Worm (Caenorhabditis elegans): ENCODE measurements around the gene T10G3.4.

T10G3.4 gene

ce11 chrV:13523194-13523593, 39.0 kb upstream of the T10G3.4 start, which contains the start of gene R11G10.3:
Gene R11G10.3, plus strand, starts transcription at chrV:13523494.
- no peak for TF ChIP-seq ama-1 (optimal IDR thresholded peaks at IDR 0.05)
- TF ChIP-seq ama-1 (GFP tag; optimal IDR thresholded peaks at IDR 0.05) = no peak
- TF ChIP-seq dpff-1 (tag; optimal IDR thresholded peaks at IDR 0.05) = no peak
- TF ChIP-seq madf-3 (GFP tag; IDR thresholded peaks at IDR 0.05) = no peak
- no peak for TF ChIP-seq Y67H2A.10 (GFP tag; conservative IDR thresholded peaks at IDR 0.05)
- TF ChIP-seq F10E7.11 (tag; optimal IDR thresholded peaks at IDR 0.05) = no peak
- no peak for TF ChIP-seq lag-1 (GFP tag; IDR thresholded peaks at IDR 0.05)
- TF ChIP-seq zfh-2 (GFP tag; conservative IDR thresholded peaks at IDR 0.05) = no peak
- no peak for TF ChIP-seq aptf-2 (GFP tag; conservative IDR thresholded peaks at IDR 0.05)
- TF ChIP-seq attf-3 (GFP tag; conservative IDR thresholded peaks at IDR 0.05) = no peak
- no peak for TF ChIP-seq nhr-80 (tag; optimal IDR thresholded peaks at IDR 0.05)
- no peak for TF ChIP-seq lsl-1 (GFP tag; optimal IDR thresholded peaks at IDR 0.05)
- TF ChIP-seq lir-1 (GFP tag; conservative IDR thresholded peaks at IDR 0.05) = no peak
- no peak for TF ChIP-seq ceh-91 (GFP tag; IDR thresholded peaks at IDR 0.05)
- TF ChIP-seq hmg-1.2 (GFP tag; IDR thresholded peaks at IDR 0.05) = no peak
- no peak for TF ChIP-seq gei-17 (GFP tag; optimal IDR thresholded peaks at IDR 0.05)
- TF ChIP-seq D2030.7 (GFP tag; IDR thresholded peaks at IDR 0.05) = no peak
- no peak for TF ChIP-seq athp-1 (tag; optimal IDR thresholded peaks at IDR 0.05)

- no peak for TF ChIP-seq rpc-1 (optimal IDR thresholded peaks at IDR 0.05)
- TF ChIP-seq rpc-1 (tag; optimal IDR thresholded peaks at IDR 0.05) = no peak
- no peak for TF ChIP-seq ztf-22 (GFP tag; optimal IDR thresholded peaks at IDR 0.05)
- TF ChIP-seq madf-8 (GFP tag; conservative IDR thresholded peaks at IDR 0.05) = no peak
- no peak for TF ChIP-seq lin-40 (tag; optimal IDR thresholded peaks at IDR 0.05)
- no peak for TF ChIP-seq cebp-2 (GFP tag; IDR thresholded peaks at IDR 0.05)
- TF ChIP-seq B0019.2 (GFP tag; conservative IDR thresholded peaks at IDR 0.05) = no peak
- TF ChIP-seq B0035.1 (tag; optimal IDR thresholded peaks at IDR 0.05) = no peak
- TF ChIP-seq hsf-1 (GFP tag; IDR thresholded peaks at IDR 0.05) = no peak
- no peak for TF ChIP-seq C06A6.2 (GFP tag; conservative IDR thresholded peaks at IDR 0.05)
- no peak for TF ChIP-seq rcor-1 (GFP tag; IDR thresholded peaks at IDR 0.05)
These were observed 30.9 kb upstream of the T10G3.4 start, which contains the start of gene semi-1 for ce11 chrV:13515115-13515514. Gene semi-1, minus strand, starts transcription at chrV:13515215.

- no peak for TF ChIP-seq ZK185.1 (tag; optimal IDR thresholded peaks at IDR 0.05; ENCODE audit: poor library complexity, severe bottlenecking)
- no peak for TF ChIP-seq xnd-1 (tag; optimal IDR thresholded peaks at IDR 0.05)
- no peak for TF ChIP-seq rec-8 (tag; optimal IDR thresholded peaks at IDR 0.05)
- TF ChIP-seq lin-40 (tag; optimal IDR thresholded peaks at IDR 0.05) = no peak
These were observed 28.3 kb upstream of the T10G3.4 start for ce11 chrV:13512515-13512914.

ce11 chrV:13511618-13512017, 27.4 kb upstream of the T10G3.4 start, which contains the start of gene avr-15:
Gene avr-15, minus strand, starts transcription at chrV:13511718.
- no peak for TF ChIP-seq rec-8 (tag; optimal IDR thresholded peaks at IDR 0.05)
- TF ChIP-seq attf-6 (GFP tag; IDR thresholded peaks at IDR 0.05) = no peak
- no peak for TF ChIP-seq ama-1 (optimal IDR thresholded peaks at IDR 0.05)
- no peak for TF ChIP-seq ama-1 (GFP tag; optimal IDR thresholded peaks at IDR 0.05)
- TF ChIP-seq zim-3 (tag; optimal IDR thresholded peaks at IDR 0.05) = no peak
- no peak for TF ChIP-seq Y53G8AR.9 (GFP tag; conservative IDR thresholded peaks at IDR 0.05)
- TF ChIP-seq D2030.7 (GFP tag; IDR thresholded peaks at IDR 0.05) = no peak
- no peak for TF ChIP-seq lin-54 (GFP tag; optimal IDR thresholded peaks at IDR 0.05)
- TF ChIP-seq ztf-3 (GFP tag; optimal IDR thresholded peaks at IDR 0.05) = no peak
- TF ChIP-seq F22D6.2 (tag; optimal IDR thresholded peaks at IDR 0.05) = no peak
- TF ChIP-seq ccch-3 (GFP tag; optimal IDR thresholded peaks at IDR 0.05) = no peak
- TF ChIP-seq attf-3 (GFP tag; conservative IDR thresholded peaks at IDR 0.05) = no peak

Measured in whole organism, young adult.